Worm (Caenorhabditis elegans): Measurements from ENCODE around the gene rpl-15.

- TF ChIP-seq ceh-16 (tag; optimal IDR thresholded peaks at IDR 0.05) (peak; percentile 71), fos-1 (tag; optimal IDR thresholded peaks at IDR 0.05) (peak; percentile 99), elt-1 (tag; optimal IDR thresholded peaks at IDR 0.05) (peak; percentile 92), lin-15B (tag; optimal IDR thresholded peaks at IDR 0.05) (peak; percentile 99), aly-2 (tag; optimal IDR thresholded peaks at IDR 0.05) (peak; percentile 89), ceh-82 (tag; optimal IDR thresholded peaks at IDR 0.05) (peak; percentile 97), nhr-23 (tag; optimal IDR thresholded peaks at IDR 0.05) (peak; percentile 100), elt-3 (tag; optimal IDR thresholded peaks at IDR 0.05) (peak; percentile 79 to 99 (median 92)), nhr-11 (tag; optimal IDR thresholded peaks at IDR 0.05) (peak; percentile 98)
Observed at ce11 chrIV:654526-655440, at the start of gene rpl-15, which contains the start of gene K11H12.8.
